Worm (Caenorhabditis elegans): Measurements from ENCODE around the gene C53C11.2.

The C53C11.2 gene

DNA sequence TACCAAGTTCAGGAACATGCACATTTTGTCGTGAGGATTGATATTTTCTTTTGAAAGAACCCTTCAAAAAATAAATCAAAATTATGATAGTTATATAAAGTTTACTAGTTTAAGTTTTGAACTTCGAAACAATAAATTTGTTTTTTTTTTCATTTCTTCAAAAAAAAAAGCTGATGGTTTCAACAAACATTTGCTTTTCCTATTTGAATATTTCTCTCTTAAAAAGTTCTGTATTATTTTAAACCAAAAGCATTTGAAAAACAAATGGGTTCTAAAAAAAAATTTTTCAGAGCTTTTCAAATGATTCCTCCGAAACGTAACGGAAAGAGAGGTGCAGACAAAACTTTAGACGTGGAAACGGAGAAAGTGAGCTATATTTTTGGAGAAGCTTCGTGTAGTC is 4.0 kb downstream of the C53C11.2 start, which contains the start of gene C53C11.1:
C53C11.1 (plus strand) TSS at position 301 of the 400 bp plus-strand sequence.
- no peak for TF ChIP-seq attf-4 (tag; optimal IDR thresholded peaks at IDR 0.05)
- no peak for TF ChIP-seq ceh-32 (tag; optimal IDR thresholded peaks at IDR 0.05; ENCODE audit: poor library complexity)
- TF ChIP-seq saeg-2 (GFP tag; IDR thresholded peaks at IDR 0.05) = no peak
- TF ChIP-seq ztf-11 (tag; optimal IDR thresholded peaks at IDR 0.05) = no peak
- no peak for TF ChIP-seq cey-2 (tag; optimal IDR thresholded peaks at IDR 0.05; ENCODE audit: borderline replicate concordance, insufficient read depth)
- TF ChIP-seq ceh-82 (tag; optimal IDR thresholded peaks at IDR 0.05) = no peak
- no peak for TF ChIP-seq F49E8.2 (tag; optimal IDR thresholded peaks at IDR 0.05; ENCODE audit: borderline replicate concordance)
- no peak for TF ChIP-seq nhr-11 (tag; optimal IDR thresholded peaks at IDR 0.05)
- no peak for TF ChIP-seq gei-8 (GFP tag; optimal IDR thresholded peaks at IDR 0.05)
- TF ChIP-seq R02D3.7 (tag; optimal IDR thresholded peaks at IDR 0.05) = no peak
- TF ChIP-seq egl-27 (tag; optimal IDR thresholded peaks at IDR 0.05) = no peak
- no peak for TF ChIP-seq nhr-76 (tag; optimal IDR thresholded peaks at IDR 0.05)
- no peak for TF ChIP-seq daf-19 (GFP tag; conservative IDR thresholded peaks at IDR 0.05)
- no peak for TF ChIP-seq ZK337.2 (GFP tag; IDR thresholded peaks at IDR 0.05)
- TF ChIP-seq hif-1 (tag; optimal IDR thresholded peaks at IDR 0.05) = no peak
- no peak for TF ChIP-seq lin-39 (tag; optimal IDR thresholded peaks at IDR 0.05)
- TF ChIP-seq nhr-102 (tag; optimal IDR thresholded peaks at IDR 0.05) = no peak
- TF ChIP-seq dmd-9 (GFP tag; IDR thresholded peaks at IDR 0.05) = no peak
- no peak for TF ChIP-seq mxl-2 (GFP tag; conservative IDR thresholded peaks at IDR 0.05)
- TF ChIP-seq lin-15B (tag; optimal IDR thresholded peaks at IDR 0.05) = no peak

DNA sequence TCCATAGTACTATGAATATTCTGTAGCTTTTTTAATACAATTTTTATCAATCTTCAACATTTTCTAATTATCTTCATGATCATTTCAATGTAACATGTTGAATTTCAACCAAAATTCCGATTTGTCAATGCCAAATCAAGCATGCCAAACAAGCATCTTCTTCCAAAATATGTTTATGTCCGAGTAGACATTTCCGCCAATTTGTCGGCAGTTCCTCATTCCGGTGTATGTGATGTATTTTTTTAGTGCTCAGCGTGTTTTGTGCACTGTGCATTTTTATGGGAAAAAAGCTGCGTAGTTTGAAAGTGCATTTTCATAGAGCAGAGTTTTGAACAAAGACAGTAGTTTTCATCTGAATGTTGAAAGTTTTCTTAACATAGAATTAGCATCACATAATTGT is 13.0 kb downstream of the C53C11.2 start:
- TF ChIP-seq nhr-11 (tag; optimal IDR thresholded peaks at IDR 0.05) (no peak), T26A8.4 (GFP tag; IDR thresholded peaks at IDR 0.05) (no peak), aha-1 (tag) (peak; percentile 90)

DNA sequence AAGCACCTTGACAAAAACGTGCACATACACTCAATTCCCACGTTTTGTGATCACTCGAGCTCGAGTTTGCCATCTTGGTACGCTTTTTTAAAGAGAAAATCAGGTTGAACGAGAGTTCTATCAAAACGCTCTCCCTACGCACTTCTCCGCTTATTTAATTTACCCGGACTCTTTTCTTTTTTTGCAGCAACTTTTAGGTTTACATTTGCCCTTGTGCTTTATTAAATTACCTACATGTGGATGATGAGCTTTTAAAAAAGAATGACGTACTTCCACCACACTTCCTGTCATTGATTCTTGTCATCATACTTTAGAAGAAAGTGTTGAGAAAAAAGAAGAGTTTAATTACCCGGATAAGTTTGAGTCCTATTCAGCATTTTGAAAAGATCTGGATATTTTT is 15.7 kb downstream of the C53C11.2 start:
- no peak for TF ChIP-seq dmd-8 (GFP tag; IDR thresholded peaks at IDR 0.05)
- TF ChIP-seq unc-130 (GFP tag; optimal IDR thresholded peaks at IDR 0.05) = no peak
- no peak for TF ChIP-seq dmd-6 (GFP tag; IDR thresholded peaks at IDR 0.05)
- no peak for TF ChIP-seq tag-97 (GFP tag; IDR thresholded peaks at IDR 0.05)
- peak; percentile 78 for TF ChIP-seq ces-1 (GFP tag; optimal IDR thresholded peaks at IDR 0.05)
- no peak for TF ChIP-seq F10B5.3 (tag; optimal IDR thresholded peaks at IDR 0.05)
- TF ChIP-seq ztf-7 (tag; optimal IDR thresholded peaks at IDR 0.05) = no peak
- peak; percentile 48 for TF ChIP-seq fkh-10 (GFP tag; optimal IDR thresholded peaks at IDR 0.05)
- TF ChIP-seq Y48G9A.11 (GFP tag; IDR thresholded peaks at IDR 0.05) = no peak
- peak; percentile 19 for TF ChIP-seq aha-1 (tag)
- no peak for TF ChIP-seq Y105C5A.15 (GFP tag; IDR thresholded peaks at IDR 0.05)

DNA sequence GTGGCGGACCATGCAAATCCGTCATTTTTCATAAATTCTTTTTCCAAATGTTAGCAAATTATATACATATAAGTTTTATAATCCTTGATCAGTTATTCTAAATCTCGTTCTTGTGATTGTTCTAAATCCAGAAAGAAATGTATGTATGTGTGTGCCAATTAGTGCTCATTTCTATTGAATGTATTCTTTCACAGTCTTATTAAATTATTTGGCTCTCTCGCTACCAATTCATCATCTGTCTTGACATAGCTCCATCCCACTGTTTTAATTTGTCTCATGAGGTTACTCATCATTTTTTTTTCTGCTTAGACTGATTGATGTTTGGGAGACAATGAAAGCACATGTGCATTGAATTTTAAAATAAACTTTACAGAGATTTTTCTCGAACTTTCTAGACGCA is 19.0 kb downstream of the C53C11.2 start:
- no peak for TF ChIP-seq zip-2 (tag; optimal IDR thresholded peaks at IDR 0.05)
- TF ChIP-seq nhr-41 (GFP tag; IDR thresholded peaks at IDR 0.05) = no peak
- TF ChIP-seq cey-2 (tag; optimal IDR thresholded peaks at IDR 0.05; ENCODE audit: borderline replicate concordance, insufficient read depth) = no peak
- TF ChIP-seq F10B5.3 (tag; optimal IDR thresholded peaks at IDR 0.05) = no peak
- TF ChIP-seq tra-1 (GFP tag; IDR thresholded peaks at IDR 0.05) = no peak
- TF ChIP-seq lin-39 (tag; optimal IDR thresholded peaks at IDR 0.05) = no peak
- TF ChIP-seq nhr-11 (tag; optimal IDR thresholded peaks at IDR 0.05) = no peak
- no peak for TF ChIP-seq ceh-28 (tag; optimal IDR thresholded peaks at IDR 0.05)
- TF ChIP-seq dmd-9 (GFP tag; IDR thresholded peaks at IDR 0.05) = no peak
- TF ChIP-seq skn-1 (tag; optimal IDR thresholded peaks at IDR 0.05) = no peak
- TF ChIP-seq T26A8.4 (GFP tag; IDR thresholded peaks at IDR 0.05) = no peak
